Worm (Caenorhabditis elegans): ENCODE data around the gene rnf-113.

DNA sequence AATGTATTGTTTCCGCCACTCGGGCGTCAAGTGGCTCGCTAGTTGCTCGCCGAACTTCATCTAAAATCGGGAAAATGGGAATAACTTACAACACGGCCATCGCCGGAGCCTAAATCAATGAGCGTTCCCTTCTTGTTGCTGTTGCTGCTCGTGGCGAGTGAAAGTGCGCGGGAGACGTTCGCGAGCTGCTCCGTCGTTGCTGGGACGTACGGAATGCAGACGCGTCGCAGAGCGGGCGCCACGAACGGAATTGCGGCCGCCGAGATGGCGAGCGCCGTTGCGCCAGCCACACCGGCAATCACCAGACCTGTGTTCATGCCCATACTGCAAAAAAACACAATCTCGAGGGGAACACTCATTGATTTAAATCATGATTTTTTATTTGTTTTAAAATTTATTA, 51.0 kb downstream of the rnf-113 start:
- TF ChIP-seq K09A11.1 (tag; optimal IDR thresholded peaks at IDR 0.05; ENCODE audit: insufficient read depth) (no peak), dmd-4 (tag; optimal IDR thresholded peaks at IDR 0.05; ENCODE audit: borderline replicate concordance) (no peak), lim-6 (tag; optimal IDR thresholded peaks at IDR 0.05) (no peak), pqm-1 (tag; optimal IDR thresholded peaks at IDR 0.05) (no peak), ceh-45 (GFP tag; IDR thresholded peaks at IDR 0.05) (no peak), elt-2 (tag; optimal IDR thresholded peaks at IDR 0.05) (no peak), ceh-9 (tag; optimal IDR thresholded peaks at IDR 0.05) (no peak), gmeb-2 (tag; optimal IDR thresholded peaks at IDR 0.05) (no peak), dve-1 (tag; optimal IDR thresholded peaks at IDR 0.05) (no peak)

Data from whole organism, late embryonic.